Fruit fly (Drosophila melanogaster): ENCODE results near the gene Nhe2.

dm6 chr2L:21179615-21180031 lies 75.3 kb downstream of the Nhe2 start, which contains the start of the genes bur and Mcm10:
- TF ChIP-seq psq (optimal IDR thresholded peaks at IDR 0.05) (no peak), usp (GFP tag; optimal IDR thresholded peaks at IDR 0.05) (no peak)

All from whole organism.